Fruit fly (Drosophila melanogaster): ENCODE data around the gene Art2.

- TF ChIP-seq psq (optimal IDR thresholded peaks at IDR 0.05) (no peak), Myc (optimal IDR thresholded peaks at IDR 0.05) (no peak), h (optimal IDR thresholded peaks at IDR 0.05) (no peak), ttk (optimal IDR thresholded peaks at IDR 0.05) (no peak), Sin3A (optimal IDR thresholded peaks at IDR 0.05) (no peak), insv (optimal IDR thresholded peaks at IDR 0.05) (no peak)
Observed at dm6 chr2L:4317910-4318309, 36.8 kb upstream of the Art2 start.

All from Kc167 (cell line).